Worm (Caenorhabditis elegans) whole organism, L1 larva: Measurements from ENCODE around the gene tric-1B.2.

Experiments
- blmp-1 ChIP-seq: fragments of 150-350 bp; optimal IDR thresholded peaks from 2 replicates; lab custom pipeline; 2014; ENCODE audit warnings: missing biosample characterization, missing genetic modification characterization
- fkh-10 ChIP-seq: sonication (generic microtip); optimal IDR thresholded peaks from 2 replicates; lab custom pipeline; 2017; ENCODE audit warnings: missing biosample characterization, missing genetic modification reagents, missing genetic modification characterization
- fos-1 ChIP-seq: fragments of 150-350 bp; optimal IDR thresholded peaks from 2 replicates; lab custom pipeline; 2014; ENCODE audit warnings: missing biosample characterization, missing genetic modification characterization
- hlh-4 ChIP-seq: sonication (generic microtip); optimal IDR thresholded peaks from 2 replicates; lab custom pipeline; 2016; ENCODE audit warnings: mild to moderate bottlenecking, missing genetic modification characterization, missing compliant biosample characterization
- lin-15B ChIP-seq: fragments of 150-350 bp; sonication (generic microtip); optimal IDR thresholded peaks from 3 replicates; lab custom pipeline; 2014; ENCODE audit warnings: missing biosample characterization, missing genetic modification characterization
- nhr-76 ChIP-seq: sonication (generic microtip); optimal IDR thresholded peaks from 2 replicates; lab custom pipeline; 2017; ENCODE audit warnings: missing biosample characterization, missing genetic modification characterization
- nhr-77 ChIP-seq: fragments of 150-350 bp; optimal IDR thresholded peaks from 2 replicates; lab custom pipeline; 2014; ENCODE audit warnings: missing biosample characterization, missing genetic modification characterization
- nhr-90 ChIP-seq: sonication (generic microtip); optimal IDR thresholded peaks from 2 replicates; lab custom pipeline; 2016; ENCODE audit warnings: mild to moderate bottlenecking, missing genetic modification characterization, missing compliant biosample characterization; ENCODE audit not compliant: poor library complexity
- pqm-1 ChIP-seq: sonication (generic microtip); optimal IDR thresholded peaks from 3 replicates; lab custom pipeline; 2017; ENCODE audit warnings: missing biosample characterization, missing genetic modification characterization
- rnt-1 ChIP-seq: sonication (generic microtip); optimal IDR thresholded peaks from 2 replicates; lab custom pipeline; 2016; ENCODE audit warnings: mild to moderate bottlenecking, missing genetic modification characterization, moderate library complexity, missing compliant biosample characterization
- snpc-4 ChIP-seq: fragments of 150-350 bp; optimal IDR thresholded peaks from 2 replicates; lab custom pipeline; 2014; ENCODE audit warnings: missing biosample characterization, missing genetic modification characterization
- unc-130 ChIP-seq: fragments of 150-350 bp; optimal IDR thresholded peaks from 2 replicates; lab custom pipeline; 2017; ENCODE audit warnings: missing biosample characterization, missing genetic modification characterization, inconsistent platforms
- unc-62 ChIP-seq: fragments of 150-350 bp; optimal IDR thresholded peaks from 2 replicates; lab custom pipeline; 2014; ENCODE audit warnings: missing biosample characterization, missing genetic modification reagents, missing genetic modification characterization
- ztf-4 ChIP-seq: fragments of 150-350 bp; optimal IDR thresholded peaks from 2 replicates; lab custom pipeline; 2014; ENCODE audit warnings: missing biosample characterization, missing genetic modification characterization

DNA sequence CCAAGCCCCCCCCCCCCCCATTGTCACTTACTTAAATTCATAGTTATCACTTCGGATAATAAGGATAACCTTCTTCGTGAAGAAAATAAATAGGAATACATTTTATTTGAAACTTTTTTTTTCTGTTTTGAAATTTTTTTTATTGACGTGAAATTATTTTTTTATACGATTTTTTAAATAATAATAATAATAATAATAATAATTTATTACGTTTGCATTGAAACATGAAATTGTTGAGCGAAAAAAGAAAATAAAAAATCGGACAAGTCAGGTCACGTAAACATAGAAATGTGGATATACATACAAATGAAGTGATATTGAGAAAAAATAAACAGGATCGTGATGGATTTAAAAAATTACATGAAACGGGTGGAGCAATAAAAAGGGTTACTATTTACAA is 30.4 kb upstream of the tric-1B.2 start, which contains the start of gene C50E10.2:
- TF ChIP-seq rnt-1 (tag; lab: Kevin White, UChicago) (no peak), fos-1 (tag; lab: Kevin White, UChicago) (no peak), lin-15B (tag; lab: Kevin White, UChicago) (no peak), ztf-4 (no peak), nhr-76 (tag; lab: Kevin White, UChicago) (no peak), blmp-1 (tag; lab: Kevin White, UChicago) (no peak), unc-130 (tag; lab: Kevin White, UChicago) (no peak), nhr-77 (tag; lab: Kevin White, UChicago) (no peak), pqm-1 (tag; lab: Kevin White, UChicago) (no peak), fkh-10 (no peak), snpc-4 (tag; lab: Kevin White, UChicago) (no peak), nhr-90 (tag; lab: Kevin White, UChicago) (no peak), unc-62 (no peak), hlh-4 (no peak)
